Worm (Caenorhabditis elegans) whole organism, L3 larva: ENCODE results near the gene chil-8.

ENCODE experiments used
- aly-2 ChIP-seq: fragments of 150-350 bp; optimal IDR thresholded peaks from 2 replicates; lab custom pipeline; 2014; ENCODE audit warnings: missing biosample characterization, missing genetic modification characterization
- egl-27 ChIP-seq: sonication (generic microtip); optimal IDR thresholded peaks from 4 replicates; lab custom pipeline; 2017; ENCODE audit warnings: missing biosample characterization, missing genetic modification reagents, missing genetic modification characterization
- elt-1 ChIP-seq: fragments of 150-350 bp; optimal IDR thresholded peaks from 2 replicates; lab custom pipeline; 2014; ENCODE audit warnings: missing biosample characterization, missing genetic modification characterization
- elt-2 ChIP-seq: sonication (generic microtip); optimal IDR thresholded peaks from 2 replicates; lab custom pipeline; 2016; ENCODE audit warnings: missing genetic modification reagents, mild to moderate bottlenecking, missing genetic modification characterization, missing compliant biosample characterization
- nhr-11 ChIP-seq: fragments of 150-350 bp; optimal IDR thresholded peaks from 2 replicates; lab custom pipeline; 2014; ENCODE audit warnings: missing biosample characterization, missing genetic modification characterization

- TF ChIP-seq aly-2 (tag; lab: Kevin White, UChicago): no peak
- no peak for TF ChIP-seq nhr-11 (tag; lab: Kevin White, UChicago)
- TF ChIP-seq elt-1 (tag; lab: Kevin White, UChicago): no peak
- TF ChIP-seq egl-27 (tag; lab: Kevin White, UChicago): no peak
- no peak for TF ChIP-seq elt-2
These were observed 48.9 kb upstream of the chil-8 start, which contains the start of gene C05C10.2 for ce11 chrII:9921622-9922269.
